Fruit fly (Drosophila melanogaster) whole organism, prepupa: ENCODE results near the gene HLH3B.

Experiments
- Blimp-1 ChIP-seq: fragments of 200-800 bp; sonication (Bioruptor generic); optimal IDR thresholded peaks from 3 replicates; lab custom pipeline; 2017; ENCODE audit warnings: missing biosample characterization, missing genetic modification characterization, mild to moderate bottlenecking, moderate library complexity, missing genetic modification reagents
- CG10631 ChIP-seq: fragments of 200-800 bp; sonication (Bioruptor generic); optimal IDR thresholded peaks from 2 replicates; lab custom pipeline; 2016; ENCODE audit warnings: missing biosample characterization, missing genetic modification characterization
- CG10669 ChIP-seq: fragments of 200-800 bp; sonication (Bioruptor generic); optimal IDR thresholded peaks from 3 replicates; lab custom pipeline; 2018; ENCODE audit warnings: missing biosample characterization, mild to moderate bottlenecking, missing genetic modification characterization, moderate library complexity
- CG11294 ChIP-seq: fragments of 200-800 bp; sonication (Bioruptor generic); IDR thresholded peaks from 2 replicates; pipeline ENCODE4 v1.3.6; 2022; ENCODE audit warnings: missing biosample characterization, missing genetic modification characterization
- CG11762 ChIP-seq: fragments of 200-800 bp; sonication (Bioruptor generic); optimal IDR thresholded peaks from 3 replicates; lab custom pipeline; 2016; ENCODE audit warnings: missing biosample characterization, missing genetic modification characterization; ENCODE audit not compliant: insufficient read depth
- CG11902 ChIP-seq: fragments of 200-800 bp; sonication (Bioruptor generic); optimal IDR thresholded peaks from 3 replicates; lab custom pipeline; 2016; ENCODE audit warnings: missing biosample characterization, missing genetic modification characterization
- CG15336 ChIP-seq: fragments of 200-800 bp; sonication (Bioruptor generic); IDR thresholded peaks from 2 replicates; pipeline ENCODE4 v1.3.6; 2022; ENCODE audit warnings: missing biosample characterization, missing genetic modification characterization
- CG1621 ChIP-seq: fragments of 200-800 bp; sonication (Bioruptor generic); optimal IDR thresholded peaks from 3 replicates; lab custom pipeline; 2018; ENCODE audit warnings: missing biosample characterization, mild to moderate bottlenecking, missing genetic modification characterization
- CG16779 ChIP-seq: fragments of 200-800 bp; sonication (Bioruptor generic); optimal IDR thresholded peaks from 3 replicates; lab custom pipeline; 2017; ENCODE audit warnings: missing biosample characterization, mild to moderate bottlenecking, missing genetic modification characterization
- CG3032 ChIP-seq: fragments of 200-800 bp; optimal IDR thresholded peaks from 2 replicates; lab custom pipeline; 2019; ENCODE audit warnings: missing biosample characterization, mild to moderate bottlenecking, missing genetic modification characterization, moderate library complexity
- CG31627 ChIP-seq: fragments of 200-800 bp; sonication (Bioruptor generic); optimal IDR thresholded peaks from 3 replicates; lab custom pipeline; 2016; ENCODE audit warnings: missing biosample characterization, missing genetic modification characterization
- CG32006 ChIP-seq: fragments of 200-800 bp; sonication (Bioruptor generic); optimal IDR thresholded peaks from 3 replicates; lab custom pipeline; 2017; ENCODE audit warnings: missing biosample characterization, mild to moderate bottlenecking, missing genetic modification characterization
- CG34406 ChIP-seq: fragments of 200-800 bp; sonication (Bioruptor generic); optimal IDR thresholded peaks from 3 replicates; lab custom pipeline; 2016; ENCODE audit warnings: missing biosample characterization, missing genetic modification characterization
- CG3919 ChIP-seq: fragments of 200-800 bp; sonication (Bioruptor generic); optimal IDR thresholded peaks from 3 replicates; lab custom pipeline; 2016; ENCODE audit warnings: missing biosample characterization, missing genetic modification characterization
- CG6163 ChIP-seq: fragments of 200-800 bp; sonication (Bioruptor generic); IDR thresholded peaks from 3 replicates; pipeline ENCODE4 v1.3.6; 2022; ENCODE audit warnings: missing biosample characterization, missing genetic modification characterization
- CG6792 ChIP-seq: fragments of 200-800 bp; sonication (Bioruptor generic); optimal IDR thresholded peaks from 3 replicates; lab custom pipeline; 2016; ENCODE audit warnings: missing biosample characterization, missing genetic modification characterization
- CG6808 ChIP-seq: fragments of 200-800 bp; sonication (Bioruptor generic); optimal IDR thresholded peaks from 3 replicates; lab custom pipeline; 2017; ENCODE audit warnings: missing biosample characterization, missing genetic modification characterization, mild to moderate bottlenecking, moderate library complexity, missing genetic modification reagents
- CG9139 ChIP-seq: fragments of 200-800 bp; sonication (Bioruptor generic); optimal IDR thresholded peaks from 3 replicates; lab custom pipeline; 2017; ENCODE audit warnings: missing biosample characterization, mild to moderate bottlenecking, missing genetic modification characterization
- Eip78C ChIP-seq: fragments of 200-800 bp; sonication (Bioruptor generic); peaks from one replicate; lab custom pipeline; 2016; ENCODE audit warnings: missing biosample characterization, missing genetic modification characterization
- Eip93F ChIP-seq: fragments of 200-800 bp; sonication (Bioruptor generic); optimal IDR thresholded peaks from 2 replicates; lab custom pipeline; 2016; ENCODE audit warnings: missing biosample characterization, mild to moderate bottlenecking, missing genetic modification characterization
- Ets21C ChIP-seq: fragments of 200-800 bp; sonication (Bioruptor generic); optimal IDR thresholded peaks from 3 replicates; lab custom pipeline; 2016; ENCODE audit warnings: missing biosample characterization, missing genetic modification characterization
- Ets96B ChIP-seq: fragments of 200-800 bp; optimal IDR thresholded peaks from 2 replicates; lab custom pipeline; 2019; ENCODE audit warnings: missing biosample characterization, mild to moderate bottlenecking, missing genetic modification characterization, moderate library complexity
- Gug ChIP-seq: fragments of 200-800 bp; sonication (Bioruptor generic); IDR thresholded peaks from 2 replicates; pipeline ENCODE4 v1.3.6; 2022; ENCODE audit warnings: missing biosample characterization, missing genetic modification characterization
- Hr38 ChIP-seq: sonication (Bioruptor generic); optimal IDR thresholded peaks from 2 replicates; lab custom pipeline; 2016; ENCODE audit warnings: missing biosample characterization, missing genetic modification characterization
- Hr4 ChIP-seq: fragments of 200-800 bp; sonication (Bioruptor generic); optimal IDR thresholded peaks from 3 replicates; lab custom pipeline; 2016; ENCODE audit warnings: missing biosample characterization, missing genetic modification characterization
- Lpt ChIP-seq: fragments of 200-800 bp; sonication (Bioruptor generic); optimal IDR thresholded peaks from 3 replicates; lab custom pipeline; 2016; ENCODE audit warnings: missing biosample characterization, missing genetic modification characterization
- Met ChIP-seq: fragments of 200-800 bp; sonication (Bioruptor generic); optimal IDR thresholded peaks from 3 replicates; lab custom pipeline; 2016; ENCODE audit warnings: missing biosample characterization, missing genetic modification characterization
- OdsH ChIP-seq: fragments of 200-800 bp; sonication (Bioruptor generic); optimal IDR thresholded peaks from 3 replicates; lab custom pipeline; 2016; ENCODE audit warnings: missing biosample characterization, missing genetic modification characterization
- Smox ChIP-seq: fragments of 200-800 bp; sonication (Bioruptor generic); optimal IDR thresholded peaks from 3 replicates; lab custom pipeline; 2016; ENCODE audit warnings: missing biosample characterization, missing genetic modification characterization
- Sox102F ChIP-seq: fragments of 200-800 bp; sonication (Bioruptor generic); optimal IDR thresholded peaks from 2 replicates; lab custom pipeline; 2016; ENCODE audit warnings: missing biosample characterization, mild to moderate bottlenecking, missing genetic modification characterization
- Sox15 ChIP-seq: fragments of 200-800 bp; sonication (Bioruptor generic); optimal IDR thresholded peaks from 3 replicates; lab custom pipeline; 2016; ENCODE audit warnings: missing biosample characterization, missing genetic modification characterization
- acj6 ChIP-seq: fragments of 200-800 bp; sonication (Bioruptor generic); optimal IDR thresholded peaks from 3 replicates; lab custom pipeline; 2016; ENCODE audit warnings: missing biosample characterization, missing genetic modification characterization
- cyc ChIP-seq: fragments of 200-800 bp; sonication (Bioruptor generic); optimal IDR thresholded peaks from 3 replicates; lab custom pipeline; 2016; ENCODE audit warnings: missing biosample characterization, missing genetic modification characterization
- dac ChIP-seq: fragments of 200-800 bp; sonication (Bioruptor generic); optimal IDR thresholded peaks from 2 replicates; lab custom pipeline; 2017; ENCODE audit warnings: missing biosample characterization, mild to moderate bottlenecking, missing genetic modification characterization
- dsx ChIP-seq: fragments of 200-800 bp; optimal IDR thresholded peaks from 3 replicates; lab custom pipeline; 2019; ENCODE audit warnings: missing biosample characterization, mild to moderate bottlenecking, missing genetic modification characterization, moderate library complexity; ENCODE audit not compliant: poor library complexity, severe bottlenecking
- eg ChIP-seq: fragments of 200-800 bp; sonication (Bioruptor generic); IDR thresholded peaks from 3 replicates; pipeline ENCODE4 v1.3.6; 2022; ENCODE audit warnings: missing biosample characterization, missing genetic modification characterization
- esn ChIP-seq: fragments of 200-800 bp; sonication (Bioruptor generic); optimal IDR thresholded peaks from 2 replicates; lab custom pipeline; 2016; ENCODE audit warnings: missing biosample characterization, mild to moderate bottlenecking, missing genetic modification characterization, moderate library complexity
- fd85E ChIP-seq: fragments of 200-800 bp; sonication (Bioruptor generic); optimal IDR thresholded peaks from 3 replicates; lab custom pipeline; 2016; ENCODE audit warnings: missing biosample characterization, missing genetic modification characterization
- fkh ChIP-seq: fragments of 200-800 bp; sonication (Bioruptor generic); optimal IDR thresholded peaks from 3 replicates; lab custom pipeline; 2017; ENCODE audit warnings: missing biosample characterization, mild to moderate bottlenecking, missing genetic modification characterization, moderate library complexity
- lz ChIP-seq: fragments of 200-800 bp; sonication (Bioruptor generic); optimal IDR thresholded peaks from 3 replicates; lab custom pipeline; 2016; ENCODE audit warnings: missing biosample characterization, missing genetic modification characterization
- net ChIP-seq: fragments of 200-800 bp; sonication (Bioruptor generic); optimal IDR thresholded peaks from 3 replicates; lab custom pipeline; 2016; ENCODE audit warnings: missing biosample characterization, missing genetic modification characterization
- salr ChIP-seq, 2 experiments: fragments of 200-800 bp; sonication (Bioruptor generic); optimal IDR thresholded peaks; 3 replicates each; lab custom pipeline; 2016 to 2018; ENCODE audit warnings: missing biosample characterization in 2 of 2, missing genetic modification characterization in 2 of 2, mild to moderate bottlenecking in 1 of 2
- spab ChIP-seq: fragments of 200-800 bp; sonication (Bioruptor generic); optimal IDR thresholded peaks from 2 replicates; lab custom pipeline; 2017; ENCODE audit warnings: missing biosample characterization, mild to moderate bottlenecking, missing genetic modification characterization, missing genetic modification reagents
- ss ChIP-seq, 2 experiments: fragments of 200-800 bp; sonication (Bioruptor generic); optimal IDR thresholded peaks; 2 replicates in 1 of 2; 3 replicates in 1 of 2; lab custom pipeline; 2017 to 2018; ENCODE audit warnings: mild to moderate bottlenecking in 2 of 2, missing biosample characterization in 2 of 2, missing genetic modification characterization in 2 of 2, moderate library complexity in 1 of 2
- svp ChIP-seq: fragments of 200-800 bp; sonication (Bioruptor generic); peaks from one replicate; lab custom pipeline; 2016; ENCODE audit warnings: missing biosample characterization, missing genetic modification characterization
- topi ChIP-seq: fragments of 200-800 bp; sonication (Bioruptor generic); optimal IDR thresholded peaks from 3 replicates; lab custom pipeline; 2016; ENCODE audit warnings: missing biosample characterization, missing genetic modification characterization
- vri ChIP-seq: fragments of 200-800 bp; sonication (Bioruptor generic); optimal IDR thresholded peaks from 3 replicates; lab custom pipeline; 2016; ENCODE audit warnings: missing biosample characterization, mild to moderate bottlenecking, missing genetic modification characterization

The HLH3B gene

dm6 chrX:2635953-2636715 is 45.4 kb downstream of the HLH3B start:
- no peak for TF ChIP-seq spab
- TF ChIP-seq CG1621, result no peak
- TF ChIP-seq topi (GFP tag; lab: Kevin White, UChicago), result no peak
- no peak for TF ChIP-seq CG11294 (GFP tag; lab: Robert Waterston, UW)
- TF ChIP-seq CG9139 (GFP tag; lab: Kevin White, UChicago), result no peak
- no peak for TF ChIP-seq acj6 (GFP tag; lab: Kevin White, UChicago)
- TF ChIP-seq CG31627 (GFP tag; lab: Kevin White, UChicago), result no peak
- TF ChIP-seq CG34406 (GFP tag; lab: Kevin White, UChicago), result no peak
- TF ChIP-seq Hr4 (GFP tag; lab: Kevin White, UChicago), result no peak
- TF ChIP-seq Eip78C (GFP tag; lab: Kevin White, UChicago), result no peak
- no peak for TF ChIP-seq Ets96B (tag; lab: Kevin White, UChicago)
- TF ChIP-seq eg (GFP tag; lab: Robert Waterston, UW), result 0 out of 3 replicates have a peak, but pooled peaks have one; percentile 15
- no peak for TF ChIP-seq esn (GFP tag; lab: Kevin White, UChicago)
- TF ChIP-seq CG11902 (GFP tag; lab: Kevin White, UChicago), result no peak
- TF ChIP-seq Eip93F (GFP tag; lab: Kevin White, UChicago), result no peak
- TF ChIP-seq CG6808 (GFP tag; lab: Kevin White, UChicago), result no peak
- TF ChIP-seq svp (GFP tag; lab: Kevin White, UChicago), result peak; percentile 34
- TF ChIP-seq Lpt (GFP tag; lab: Kevin White, UChicago), result no peak
- TF ChIP-seq Ets21C (GFP tag; lab: Kevin White, UChicago), result no peak
- TF ChIP-seq ss (GFP tag; optimal IDR thresholded peaks at IDR 0.05; lab: Kevin White, UChicago), result peak; percentile 21 to 63
- no peak for TF ChIP-seq Hr38
- no peak for TF ChIP-seq CG16779 (tag; lab: Kevin White, UChicago)
- TF ChIP-seq Smox, result no peak
- no peak for TF ChIP-seq CG3919

dm6 chrX:2635075-2635643 is 46.4 kb downstream of the HLH3B start:
- TF ChIP-seq svp (GFP tag; lab: Kevin White, UChicago), result peak; percentile 80
- no peak for TF ChIP-seq CG3032 (tag; lab: Kevin White, UChicago)
- TF ChIP-seq CG11902 (GFP tag; lab: Kevin White, UChicago), result no peak
- TF ChIP-seq Gug, result no peak
- TF ChIP-seq Sox102F (GFP tag; lab: Kevin White, UChicago), result no peak
- TF ChIP-seq CG6792 (GFP tag; lab: Kevin White, UChicago), result no peak
- TF ChIP-seq net, result peak; percentile 24
- TF ChIP-seq Eip78C (GFP tag; lab: Kevin White, UChicago), result peak; percentile 78
- no peak for TF ChIP-seq dac (GFP tag; lab: Kevin White, UChicago)
- no peak for TF ChIP-seq salr (GFP tag; optimal IDR thresholded peaks at IDR 0.05; lab: Kevin White, UChicago)
- TF ChIP-seq Blimp-1, result no peak
- no peak for TF ChIP-seq Met
- peak; percentile 44 for TF ChIP-seq CG32006 (GFP tag; lab: Kevin White, UChicago)
- peak; percentile 33; the same call in 1 of the 3 replicates for TF ChIP-seq CG6163
- no peak for TF ChIP-seq dsx
- peak; percentile 5 for TF ChIP-seq CG6808 (GFP tag; lab: Kevin White, UChicago)
- no peak for TF ChIP-seq CG10631 (GFP tag; lab: Kevin White, UChicago)
- TF ChIP-seq CG10669, result no peak
- no peak for TF ChIP-seq fd85E (GFP tag; lab: Kevin White, UChicago)
- peak; percentile 26 for TF ChIP-seq cyc (GFP tag; lab: Kevin White, UChicago)
- TF ChIP-seq topi (GFP tag; lab: Kevin White, UChicago), result peak; percentile 43
- TF ChIP-seq lz (GFP tag; lab: Kevin White, UChicago), result peak; percentile 44
- TF ChIP-seq CG15336 (GFP tag; lab: Robert Waterston, UW), result no peak
- peak; percentile 7 for TF ChIP-seq CG3919
- no peak for TF ChIP-seq Sox15 (GFP tag; lab: Kevin White, UChicago)
- TF ChIP-seq eg (GFP tag; lab: Robert Waterston, UW), result 0 out of 3 replicates have a peak, but pooled peaks have one; percentile 52
- TF ChIP-seq Hr38, result no peak
- TF ChIP-seq ss (GFP tag; optimal IDR thresholded peaks at IDR 0.05; lab: Kevin White, UChicago), result no peak
- peak; percentile 34 for TF ChIP-seq OdsH (GFP tag; lab: Kevin White, UChicago)
- no peak for TF ChIP-seq CG11762 (GFP tag; lab: Kevin White, UChicago)
- no peak for TF ChIP-seq acj6 (GFP tag; lab: Kevin White, UChicago)
- peak; percentile 15 for TF ChIP-seq vri
- TF ChIP-seq fkh (GFP tag; lab: Kevin White, UChicago), result no peak
